Worm (Caenorhabditis elegans): ENCODE results near the gene nep-6.

DNA sequence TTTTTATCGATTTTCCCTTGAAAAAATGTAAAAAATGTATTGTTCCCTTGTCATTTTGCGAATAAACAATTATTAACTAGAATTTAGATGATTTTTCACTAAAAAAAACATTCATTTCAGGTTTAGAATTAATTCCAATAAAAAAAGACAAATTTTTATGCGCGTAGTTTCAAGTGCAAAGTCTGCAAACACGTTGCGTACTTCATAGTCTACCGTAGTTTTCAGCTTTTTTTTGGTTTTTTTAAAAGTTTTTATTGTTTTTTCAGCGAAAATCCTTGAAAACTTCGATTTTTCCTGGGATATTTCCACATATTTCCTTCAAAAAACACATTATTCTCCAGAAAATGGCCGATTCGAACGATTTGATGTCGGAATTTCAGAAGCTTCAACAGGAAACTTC is 36.9 kb downstream of the nep-6 start, which contains the start of gene C16C8.11:
- TF ChIP-seq nhr-12 (tag; optimal IDR thresholded peaks at IDR 0.05): no peak
- TF ChIP-seq ceh-82 (tag; optimal IDR thresholded peaks at IDR 0.05): no peak
- TF ChIP-seq ceh-16 (tag; optimal IDR thresholded peaks at IDR 0.05): no peak
- no peak for TF ChIP-seq jun-1 (tag; optimal IDR thresholded peaks at IDR 0.05)
- TF ChIP-seq unc-62 (GFP tag; optimal IDR thresholded peaks at IDR 0.05): no peak
- no peak for TF ChIP-seq ama-1 (optimal IDR thresholded peaks at IDR 0.05)
- no peak for TF ChIP-seq egl-5 (tag; optimal IDR thresholded peaks at IDR 0.05)
- TF ChIP-seq mdl-1 (tag; optimal IDR thresholded peaks at IDR 0.05): no peak
- TF ChIP-seq fkh-10 (GFP tag; optimal IDR thresholded peaks at IDR 0.05): no peak
- TF ChIP-seq ceh-9 (tag; optimal IDR thresholded peaks at IDR 0.05): no peak
- no peak for TF ChIP-seq nhr-43 (tag; optimal IDR thresholded peaks at IDR 0.05; ENCODE audit: poor library complexity, severe bottlenecking)
- no peak for TF ChIP-seq nhr-77 (tag; optimal IDR thresholded peaks at IDR 0.05)
- TF ChIP-seq nfya-1 (tag; optimal IDR thresholded peaks at IDR 0.05; ENCODE audit: insufficient read depth): no peak
